Fruit fly (Drosophila melanogaster): ENCODE data around the gene CG16986.

Gene CG16986

dm6 chr3L:2581343-2581825 is 18.7 kb upstream of the CG16986 start (continued):
- TF ChIP-seq pnt (GFP tag; optimal IDR thresholded peaks at IDR 0.05) (peak; percentile 46), tup (GFP tag; optimal IDR thresholded peaks at IDR 0.05) (peak; percentile 58), HLHmδ (GFP tag; optimal IDR thresholded peaks at IDR 0.05) (no peak), Bgb (GFP tag; IDR thresholded peaks at IDR 0.05; ENCODE audit: partially characterized antibody) (no peak), CG6654 (GFP tag; optimal IDR thresholded peaks at IDR 0.05) (peak; percentile 77), Bdp1 (GFP tag; optimal IDR thresholded peaks at IDR 0.05) (peak; percentile 66), CG4617 (GFP tag; optimal IDR thresholded peaks at IDR 0.05; ENCODE audit: borderline replicate concordance) (no peak), CG5953 (GFP tag; IDR thresholded peaks at IDR 0.05) (peak; percentile 81), B-H1 (GFP tag; IDR thresholded peaks at IDR 0.05) (peak; percentile 80), PHDP (tag; optimal IDR thresholded peaks at IDR 0.05) (peak; percentile 86), amos (GFP tag; IDR thresholded peaks at IDR 0.05; ENCODE audit: partially characterized antibody) (no peak), zen2 (GFP tag; IDR thresholded peaks at IDR 0.05; ENCODE audit: partially characterized antibody) (no peak), Usf (GFP tag; optimal IDR thresholded peaks at IDR 0.05) (peak; percentile 76), az2 (GFP tag; optimal IDR thresholded peaks at IDR 0.05) (peak; percentile 78), CG15601 (tag; optimal IDR thresholded peaks at IDR 0.05) (peak; percentile 86), Dref (GFP tag; IDR thresholded peaks at IDR 0.05) (no peak), CG31441 (GFP tag; IDR thresholded peaks at IDR 0.05) (peak; percentile 49), lab (GFP tag; optimal IDR thresholded peaks at IDR 0.05) (peak; percentile 92), CG33213 (GFP tag; optimal IDR thresholded peaks at IDR 0.05) (peak; percentile 53), CTCF (GFP tag; optimal IDR thresholded peaks at IDR 0.05) (no peak), toy (GFP tag; IDR thresholded peaks at IDR 0.05) (peak; percentile 27; the same call in 1 of the 2 replicates), pan (optimal IDR thresholded peaks at IDR 0.05) (no peak), pan (GFP tag; optimal IDR thresholded peaks at IDR 0.05 in 1 of 2, IDR thresholded peaks at IDR 0.05 in 1 of 2) (peak in 1 of 2 experiments; percentile 84), CG2199 (GFP tag; IDR thresholded peaks at IDR 0.05) (peak; percentile 76), CG12071 (GFP tag; optimal IDR thresholded peaks at IDR 0.05) (peak; percentile 75), CG17385 (GFP tag; optimal IDR thresholded peaks at IDR 0.05) (peak; percentile 82), chm (GFP tag; IDR thresholded peaks at IDR 0.05) (peak; percentile 96), CG10543 (GFP tag; optimal IDR thresholded peaks at IDR 0.05) (peak; percentile 70), fd102C (GFP tag; optimal IDR thresholded peaks at IDR 0.05) (peak; percentile 47), seq (GFP tag; IDR thresholded peaks at IDR 0.05) (peak; percentile 89), eyg (GFP tag; optimal IDR thresholded peaks at IDR 0.05) (peak; percentile 37), CG31365 (tag; optimal IDR thresholded peaks at IDR 0.05) (peak; percentile 72), Rx (GFP tag; IDR thresholded peaks at IDR 0.05) (peak; percentile 82), CG7357 (GFP tag; IDR thresholded peaks at IDR 0.05) (0 out of 3 replicates have a peak, but pooled peaks have one; percentile 42), Med (GFP tag) (peak; percentile 97), CG6765 (GFP tag; optimal IDR thresholded peaks at IDR 0.05) (peak; percentile 57), CG4282 (GFP tag; optimal IDR thresholded peaks at IDR 0.05) (peak; percentile 42), CG11247 (GFP tag; IDR thresholded peaks at IDR 0.05) (peak; percentile 71), Dip2 (GFP tag; IDR thresholded peaks at IDR 0.05) (no peak), Ssrp (tag; optimal IDR thresholded peaks at IDR 0.05) (peak; percentile 86), ara (GFP tag; IDR thresholded peaks at IDR 0.05) (peak; percentile 83), CG2875 (GFP tag; optimal IDR thresholded peaks at IDR 0.05) (peak; percentile 81), CG5180 (GFP tag; optimal IDR thresholded peaks at IDR 0.05) (peak; percentile 68), CG13287 (GFP tag; IDR thresholded peaks at IDR 0.05; ENCODE audit: partially characterized antibody) (no peak), Mes4 (GFP tag; optimal IDR thresholded peaks at IDR 0.05) (peak; percentile 38), ttk (GFP tag; IDR thresholded peaks at IDR 0.05) (peak; percentile 70; the same call in 1 of the 2 replicates), Gsc (GFP tag; IDR thresholded peaks at IDR 0.05) (no peak), CG12659 (GFP tag; optimal IDR thresholded peaks at IDR 0.05) (peak; percentile 77), gfzf (GFP tag; optimal IDR thresholded peaks at IDR 0.05) (no peak), ash1 (GFP tag; optimal IDR thresholded peaks at IDR 0.05) (no peak), CG2120 (GFP tag; optimal IDR thresholded peaks at IDR 0.05) (peak; percentile 89)

All from whole organism, embryonic.